Worm (Caenorhabditis elegans) whole organism, L4 larva: ENCODE measurements around the gene spin-3.

Experiments used
- ZK546.5 ChIP-seq, 2 experiments: sonication (generic microtip); optimal IDR thresholded peaks; 2 replicates each; lab custom pipeline; 2017; ENCODE audit warnings: missing biosample characterization in 2 of 2, missing genetic modification characterization in 2 of 2
- ama-1 ChIP-seq: fragments of 150-350 bp; optimal IDR thresholded peaks from 2 replicates; lab custom pipeline; 2014; ENCODE audit warnings: inconsistent platforms, mixed read lengths
- lin-38 ChIP-seq: fragments of 200-800 bp; sonication (Bioruptor generic); IDR thresholded peaks from 2 replicates; pipeline ENCODE4 v1.3.6; 2022; ENCODE audit warnings: missing genetic modification reagents, missing genetic modification characterization, missing compliant biosample characterization
- lir-3 ChIP-seq: sonication (generic microtip); optimal IDR thresholded peaks from 2 replicates; lab custom pipeline; 2016; ENCODE audit warnings: mild to moderate bottlenecking, missing genetic modification characterization, missing compliant biosample characterization
- unc-62 ChIP-seq, 3 experiments: fragments of 150-350 bp in 1 of 3; sonication (generic microtip); optimal IDR thresholded peaks in 2 of 3; peaks in 1 of 3; 1 replicate in 1 of 3; 2 replicates in 2 of 3; lab custom pipeline; 2014 to 2017; ENCODE audit warnings: missing biosample characterization in 3 of 3, missing genetic modification characterization in 3 of 3, missing genetic modification reagents in 3 of 3, missing genotype in 1 of 3

DNA sequence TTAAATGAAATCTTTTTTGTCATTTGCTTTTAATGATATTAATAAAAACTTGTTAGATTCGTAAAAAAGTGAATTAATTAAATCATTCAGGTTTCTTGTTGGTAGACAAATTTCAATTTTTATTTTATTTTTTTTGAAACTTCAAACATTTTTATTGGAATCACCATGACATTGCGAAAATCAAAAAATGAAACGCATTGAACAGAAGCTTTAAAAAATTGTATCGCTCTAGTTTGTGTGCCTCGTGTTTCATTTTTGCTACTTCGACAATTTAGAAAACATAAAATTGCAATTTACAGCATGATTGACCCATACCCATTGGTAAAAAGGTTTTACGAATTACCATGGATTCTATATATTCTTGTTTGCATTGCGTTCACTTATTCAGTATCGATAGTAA lies 45.8 kb upstream of the spin-3 start, which contains the start of gene R03G8.1:
- TF ChIP-seq ama-1 (lab: Kevin White, UChicago), result no peak
- TF ChIP-seq ZK546.5 (tag; optimal IDR thresholded peaks at IDR 0.05; lab: Kevin White, UChicago), result no peak
- no peak for TF ChIP-seq lir-3
- no peak for TF ChIP-seq unc-62 (GFP tag; optimal IDR thresholded peaks at IDR 0.05 in 1 of 2; lab: Kevin White, UChicago)
- no peak for TF ChIP-seq unc-62 (tag; optimal IDR thresholded peaks at IDR 0.05; lab: Kevin White, UChicago)
- TF ChIP-seq lin-38 (GFP tag; lab: Robert Waterston, UW), result no peak
